Worm (Caenorhabditis elegans) whole organism, midembryonic: ENCODE results near the gene srh-223.

Experiments used
- T22C8.4 ChIP-seq: fragments of 200-800 bp; sonication (Bioruptor generic); IDR thresholded peaks from 2 replicates; pipeline ENCODE4 v1.3.6; 2022; ENCODE audit warnings: missing genetic modification characterization, missing compliant biosample characterization
- cog-1 ChIP-seq: sonication (generic microtip); optimal IDR thresholded peaks from 2 replicates; lab custom pipeline; 2016; ENCODE audit warnings: missing genetic modification characterization, missing compliant biosample characterization
- flt-1 ChIP-seq: fragments of 200-800 bp; sonication (Bioruptor generic); IDR thresholded peaks from 2 replicates; pipeline ENCODE4 v1.3.6; 2022; ENCODE audit warnings: missing genetic modification characterization, missing compliant biosample characterization
- med-1 ChIP-seq: sonication (generic microtip); optimal IDR thresholded peaks from 2 replicates; lab custom pipeline; 2017; ENCODE audit warnings: missing genetic modification characterization, mild to moderate bottlenecking, missing compliant biosample characterization, antibody characterized with exemption, missing genetic modification reagents; ENCODE audit not compliant: insufficient read depth
- ref-1 ChIP-seq: fragments of 200-800 bp; sonication (Bioruptor generic); conservative IDR thresholded peaks from 2 replicates; pipeline ENCODE4 v1.3.6; 2022; ENCODE audit warnings: missing genetic modification reagents, missing genetic modification characterization, missing compliant biosample characterization
- ztf-23 ChIP-seq: fragments of 200-800 bp; sonication (Bioruptor generic); IDR thresholded peaks from 2 replicates; pipeline ENCODE4 v1.3.6; 2022; ENCODE audit warnings: missing genetic modification reagents, missing genetic modification characterization, missing compliant biosample characterization
- ztf-29 ChIP-seq: fragments of 200-800 bp; sonication (Bioruptor generic); IDR thresholded peaks from 2 replicates; pipeline ENCODE4 v1.3.6; 2022; ENCODE audit warnings: missing genetic modification reagents, missing genetic modification characterization, missing compliant biosample characterization

DNA sequence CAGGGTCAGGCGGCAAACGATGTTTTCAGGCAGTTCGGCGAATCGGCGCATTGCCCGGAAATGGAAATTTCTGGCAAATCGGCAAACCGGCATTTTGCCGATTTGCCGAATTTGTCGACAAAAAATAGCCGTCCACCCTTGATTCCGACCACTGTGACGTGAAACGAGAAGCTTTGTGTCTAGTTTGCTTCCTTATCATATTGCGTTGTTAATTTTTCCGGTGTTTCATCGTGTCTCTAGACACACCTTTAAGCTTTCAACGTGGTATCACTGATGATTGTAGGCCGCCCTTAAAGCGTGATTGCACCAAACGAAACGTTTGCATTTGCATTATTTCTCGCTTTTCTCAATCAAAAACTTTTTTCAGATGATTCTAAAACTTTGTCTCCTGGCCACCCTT, 44.6 kb upstream of the srh-223 start, which contains the start of gene clec-71:
- TF ChIP-seq T22C8.4 (GFP tag; lab: Robert Waterston, UW) (no peak), flt-1 (GFP tag; lab: Robert Waterston, UW) (no peak), med-1 (GFP tag; lab: Kevin White, UChicago) (no peak), ref-1 (GFP tag; lab: Robert Waterston, UW) (no peak), ztf-23 (GFP tag; lab: Robert Waterston, UW) (no peak), cog-1 (tag; lab: Kevin White, UChicago) (no peak), ztf-29 (no peak)
